Fruit fly (Drosophila melanogaster): ENCODE measurements around the gene CG42366.

- TF ChIP-seq Sox15 (GFP tag; optimal IDR thresholded peaks at IDR 0.05) (no peak), CG10631 (GFP tag; optimal IDR thresholded peaks at IDR 0.05) (no peak), topi (GFP tag; optimal IDR thresholded peaks at IDR 0.05) (no peak), CG31627 (GFP tag; optimal IDR thresholded peaks at IDR 0.05) (no peak), Eip93F (GFP tag; optimal IDR thresholded peaks at IDR 0.05) (no peak), Sox102F (GFP tag; optimal IDR thresholded peaks at IDR 0.05) (no peak), CG8319 (GFP tag; optimal IDR thresholded peaks at IDR 0.05) (no peak), Hr4 (GFP tag; optimal IDR thresholded peaks at IDR 0.05) (no peak), achi (GFP tag; optimal IDR thresholded peaks at IDR 0.05) (no peak), CG16779 (tag; optimal IDR thresholded peaks at IDR 0.05) (peak; percentile 60), salr (GFP tag; optimal IDR thresholded peaks at IDR 0.05) (no peak), CG6276 (GFP tag; optimal IDR thresholded peaks at IDR 0.05) (peak; percentile 75), OdsH (GFP tag; optimal IDR thresholded peaks at IDR 0.05) (no peak), Hr39 (GFP tag; optimal IDR thresholded peaks at IDR 0.05) (no peak)
These were observed 24.5 kb downstream of the CG42366 start for dm6 chr2L:9949178-9950062.

All from whole organism, prepupa.